Worm (Caenorhabditis elegans) whole organism, L2 larva: ENCODE measurements around the gene ribo-1.

ENCODE experiments used
- C34F6.9 ChIP-seq: fragments of 150-350 bp; optimal IDR thresholded peaks from 2 replicates; lab custom pipeline; 2014; ENCODE audit warnings: missing biosample characterization, missing genetic modification characterization
- F13H6.1 ChIP-seq: sonication (generic microtip); optimal IDR thresholded peaks from 2 replicates; lab custom pipeline; 2016; ENCODE audit warnings: missing genetic modification characterization, missing compliant biosample characterization
- R02D3.7 ChIP-seq: fragments of 150-350 bp; optimal IDR thresholded peaks from 2 replicates; lab custom pipeline; 2014; ENCODE audit warnings: missing biosample characterization, missing genetic modification characterization
- Y55F3AM.14 ChIP-seq: fragments of 200-800 bp; sonication (Bioruptor generic); optimal IDR thresholded peaks from 2 replicates; lab custom pipeline; 2018; ENCODE audit warnings: mild to moderate bottlenecking, missing genetic modification characterization, missing compliant biosample characterization
- alr-1 ChIP-seq: fragments of 150-350 bp; optimal IDR thresholded peaks from 2 replicates; lab custom pipeline; 2014; ENCODE audit warnings: missing biosample characterization, missing genetic modification characterization
- aly-2 ChIP-seq: fragments of 150-350 bp; optimal IDR thresholded peaks from 2 replicates; lab custom pipeline; 2014; ENCODE audit warnings: missing biosample characterization, missing genetic modification characterization
- ama-1 ChIP-seq: fragments of 150-350 bp; optimal IDR thresholded peaks from 2 replicates; lab custom pipeline; 2018; ENCODE audit warnings: inconsistent platforms
- blmp-1 ChIP-seq: sonication (generic microtip); optimal IDR thresholded peaks from 2 replicates; lab custom pipeline; 2017; ENCODE audit warnings: missing genetic modification characterization, mild to moderate bottlenecking, missing compliant biosample characterization, antibody characterized with exemption, moderate library complexity; ENCODE audit not compliant: insufficient read depth
- ceh-16 ChIP-seq: fragments of 150-350 bp; optimal IDR thresholded peaks from 2 replicates; lab custom pipeline; 2014; ENCODE audit warnings: missing biosample characterization, missing genetic modification characterization
- ceh-82 ChIP-seq: fragments of 150-350 bp; optimal IDR thresholded peaks from 2 replicates; lab custom pipeline; 2014; ENCODE audit warnings: missing biosample characterization, missing genetic modification characterization
- crh-2 ChIP-seq: sonication (generic microtip); optimal IDR thresholded peaks from 2 replicates; lab custom pipeline; 2017; ENCODE audit warnings: missing biosample characterization, missing genetic modification characterization
- dmd-4 ChIP-seq: sonication (generic microtip); optimal IDR thresholded peaks from 2 replicates; lab custom pipeline; 2017; ENCODE audit warnings: missing biosample characterization, missing genetic modification characterization
- elt-1 ChIP-seq: fragments of 150-350 bp; optimal IDR thresholded peaks from 2 replicates; lab custom pipeline; 2014; ENCODE audit warnings: missing biosample characterization, missing genetic modification characterization
- elt-3 ChIP-seq: sonication (generic microtip); optimal IDR thresholded peaks from 2 replicates; lab custom pipeline; 2017; ENCODE audit warnings: missing biosample characterization, missing genetic modification characterization
- fos-1 ChIP-seq: fragments of 150-350 bp; optimal IDR thresholded peaks from 2 replicates; lab custom pipeline; 2014; ENCODE audit warnings: missing biosample characterization, missing genetic modification characterization
- gmeb-1 ChIP-seq: fragments of 150-350 bp; optimal IDR thresholded peaks from 2 replicates; lab custom pipeline; 2014; ENCODE audit warnings: missing biosample characterization, missing genetic modification characterization
- lin-13 ChIP-seq: fragments of 150-350 bp; optimal IDR thresholded peaks from 2 replicates; lab custom pipeline; 2014; ENCODE audit warnings: missing biosample characterization, missing genetic modification reagents, missing genetic modification characterization
- lin-39 ChIP-seq: fragments of 150-350 bp; optimal IDR thresholded peaks from 2 replicates; lab custom pipeline; 2014; ENCODE audit warnings: missing biosample characterization, missing genetic modification reagents, missing genetic modification characterization
- lsy-2 ChIP-seq, 2 experiments: fragments of 150-350 bp in 1 of 2; sonication (generic microtip) in 1 of 2; optimal IDR thresholded peaks; 2 replicates each; lab custom pipeline; 2014 to 2017; ENCODE audit warnings: missing biosample characterization in 2 of 2, missing genetic modification characterization in 2 of 2
- mab-5 ChIP-seq: fragments of 150-350 bp; optimal IDR thresholded peaks from 2 replicates; lab custom pipeline; 2014; ENCODE audit warnings: missing biosample characterization, missing genetic modification characterization
- mbf-1 ChIP-seq: sonication (generic microtip); optimal IDR thresholded peaks from 2 replicates; lab custom pipeline; 2017; ENCODE audit warnings: missing biosample characterization, missing genetic modification characterization
- mdl-1 ChIP-seq, 2 experiments: fragments of 150-350 bp in 1 of 2; sonication (generic microtip) in 1 of 2; optimal IDR thresholded peaks; 2 replicates each; lab custom pipeline; 2017; ENCODE audit warnings: missing biosample characterization in 2 of 2, missing genetic modification characterization in 2 of 2
- nhr-10 ChIP-seq: sonication (generic microtip); optimal IDR thresholded peaks from 2 replicates; lab custom pipeline; 2017; ENCODE audit warnings: missing biosample characterization, missing genetic modification characterization
- nhr-11 ChIP-seq: fragments of 150-350 bp; optimal IDR thresholded peaks from 2 replicates; lab custom pipeline; 2014; ENCODE audit warnings: missing biosample characterization, missing genetic modification characterization
- nhr-129 ChIP-seq: fragments of 150-350 bp; optimal IDR thresholded peaks from 2 replicates; lab custom pipeline; 2014; ENCODE audit warnings: missing biosample characterization, missing genetic modification characterization
- nhr-21 ChIP-seq: fragments of 150-350 bp; optimal IDR thresholded peaks from 2 replicates; lab custom pipeline; 2014; ENCODE audit warnings: missing biosample characterization, missing genetic modification characterization
- nhr-23 ChIP-seq: fragments of 150-350 bp; optimal IDR thresholded peaks from 2 replicates; lab custom pipeline; 2014; ENCODE audit warnings: missing biosample characterization, missing genetic modification reagents, missing genetic modification characterization
- nhr-237 ChIP-seq: fragments of 150-350 bp; optimal IDR thresholded peaks from 2 replicates; lab custom pipeline; 2014; ENCODE audit warnings: missing biosample characterization, missing genetic modification characterization
- nhr-25 ChIP-seq: fragments of 150-350 bp; sonication (generic microtip); optimal IDR thresholded peaks from 3 replicates; lab custom pipeline; 2014; ENCODE audit warnings: missing biosample characterization, missing genetic modification characterization
- nhr-6 ChIP-seq: fragments of 150-350 bp; optimal IDR thresholded peaks from 2 replicates; lab custom pipeline; 2014; ENCODE audit warnings: missing biosample characterization, missing genetic modification characterization
- nhr-77 ChIP-seq: fragments of 150-350 bp; optimal IDR thresholded peaks from 2 replicates; lab custom pipeline; 2014; ENCODE audit warnings: missing biosample characterization, missing genetic modification characterization
- peb-1 ChIP-seq: fragments of 150-350 bp; optimal IDR thresholded peaks from 2 replicates; lab custom pipeline; 2014; ENCODE audit warnings: missing biosample characterization, missing genetic modification characterization
- skn-1 ChIP-seq: sonication (generic microtip); optimal IDR thresholded peaks from 2 replicates; lab custom pipeline; 2017; ENCODE audit warnings: missing biosample characterization, missing genetic modification characterization
- sma-3 ChIP-seq: sonication (generic microtip); optimal IDR thresholded peaks from 2 replicates; lab custom pipeline; 2016; ENCODE audit warnings: missing genetic modification reagents, missing genetic modification characterization, missing compliant biosample characterization
- sma-9 ChIP-seq, 2 experiments: fragments of 150-350 bp in 1 of 2; sonication (generic microtip) in 1 of 2; optimal IDR thresholded peaks; 2 replicates each; lab custom pipeline; 2014 to 2016; ENCODE audit warnings: missing genetic modification characterization in 2 of 2, mild to moderate bottlenecking in 1 of 2, missing biosample characterization in 1 of 2, missing compliant biosample characterization in 1 of 2, missing genetic modification reagents in 1 of 2, moderate library complexity in 1 of 2
- snpc-4 ChIP-seq: fragments of 150-350 bp; optimal IDR thresholded peaks from 2 replicates; lab custom pipeline; 2014; ENCODE audit warnings: missing biosample characterization, missing genetic modification characterization
- unc-55 ChIP-seq: fragments of 150-350 bp; sonication (generic microtip); optimal IDR thresholded peaks from 3 replicates; lab custom pipeline; 2014; ENCODE audit warnings: missing biosample characterization, missing genetic modification reagents, missing genetic modification characterization
- zag-1 ChIP-seq: fragments of 150-350 bp; optimal IDR thresholded peaks from 2 replicates; lab custom pipeline; 2014; ENCODE audit warnings: missing biosample characterization, missing genetic modification characterization
- ztf-1 ChIP-seq: fragments of 200-800 bp; sonication (Bioruptor generic); conservative IDR thresholded peaks from 2 replicates; pipeline ENCODE4 v1.3.6; 2022; ENCODE audit warnings: missing genetic modification characterization, missing compliant biosample characterization
- ztf-11 ChIP-seq: sonication (generic microtip); optimal IDR thresholded peaks from 2 replicates; lab custom pipeline; 2017; ENCODE audit warnings: missing biosample characterization, missing genetic modification characterization
- ztf-4 ChIP-seq: fragments of 150-350 bp; optimal IDR thresholded peaks from 2 replicates; lab custom pipeline; 2014; ENCODE audit warnings: missing biosample characterization, missing genetic modification characterization

Gene ribo-1

ce11 chrIV:6909863-6910733 lies at the start of gene ribo-1, which contains the start of gene rpn-1:
Gene ribo-1, plus strand, starts transcription at chrIV:6910683.
Gene rpn-1, minus strand, starts transcription at chrIV:6909913.
- TF ChIP-seq unc-55 (GFP tag; lab: Kevin White, UChicago) (peak; percentile 68), nhr-25 (peak; percentile 12), skn-1 (peak; percentile 99), snpc-4 (tag; lab: Kevin White, UChicago) (peak; percentile 5), lsy-2 (tag; optimal IDR thresholded peaks at IDR 0.05; lab: Kevin White, UChicago) (peak in 1 of 2 experiments; percentile 64), C34F6.9 (tag; lab: Kevin White, UChicago) (peak; percentile 74), nhr-10 (tag; lab: Kevin White, UChicago) (no peak), crh-2 (peak; percentile 84), zag-1 (tag; lab: Kevin White, UChicago) (no peak), nhr-129 (tag; lab: Kevin White, UChicago) (peak; percentile 50)

ce11 chrIV:6867791-6868190 lies 42.7 kb upstream of the ribo-1 start, which contains the start of gene srx-20:
Gene srx-20, plus strand, starts transcription at chrIV:6868091.
- no peak for TF ChIP-seq unc-55 (GFP tag; lab: Kevin White, UChicago)
- no peak for TF ChIP-seq ceh-16
- TF ChIP-seq crh-2: no peak
- TF ChIP-seq R02D3.7 (tag; lab: Kevin White, UChicago): no peak
- no peak for TF ChIP-seq sma-9 (GFP tag; optimal IDR thresholded peaks at IDR 0.05; lab: Kevin White, UChicago)
- no peak for TF ChIP-seq sma-9 (tag; optimal IDR thresholded peaks at IDR 0.05; lab: Kevin White, UChicago)
- TF ChIP-seq dmd-4 (tag; lab: Kevin White, UChicago): no peak
- TF ChIP-seq nhr-11 (tag; lab: Kevin White, UChicago): no peak
- no peak for TF ChIP-seq elt-3 (tag; lab: Kevin White, UChicago)
- TF ChIP-seq, all 48 proteins: peak for 0

ce11 chrIV:6872958-6873357 lies 37.5 kb upstream of the ribo-1 start, which contains the start of gene srx-19:
Gene srx-19, plus strand, starts transcription at chrIV:6873258.
- TF ChIP-seq nhr-237 (no peak), unc-55 (GFP tag; lab: Kevin White, UChicago) (no peak), nhr-25 (no peak), nhr-21 (tag; lab: Kevin White, UChicago) (no peak), snpc-4 (tag; lab: Kevin White, UChicago) (no peak), R02D3.7 (tag; lab: Kevin White, UChicago) (no peak), ama-1 (lab: Kevin White, UChicago) (no peak), alr-1 (tag; lab: Kevin White, UChicago) (no peak)

ce11 chrIV:6878912-6879554 lies 31.4 kb upstream of the ribo-1 start:
- TF ChIP-seq ztf-11: no peak
- TF ChIP-seq gmeb-1: no peak
- no peak for TF ChIP-seq dmd-4 (tag; lab: Kevin White, UChicago)
- no peak for TF ChIP-seq mbf-1 (tag; lab: Kevin White, UChicago)
- no peak for TF ChIP-seq skn-1
- TF ChIP-seq nhr-21 (tag; lab: Kevin White, UChicago): peak; percentile 49
- TF ChIP-seq ama-1 (lab: Kevin White, UChicago): no peak
- no peak for TF ChIP-seq lin-39 (tag; lab: Kevin White, UChicago)
- TF ChIP-seq crh-2: peak; percentile 61
- peak in 1 of 2 experiments; percentile 79 for TF ChIP-seq lsy-2 (tag; optimal IDR thresholded peaks at IDR 0.05; lab: Kevin White, UChicago)
- TF ChIP-seq ztf-4 (tag; lab: Kevin White, UChicago): no peak
- TF ChIP-seq lin-13 (GFP tag; lab: Kevin White, UChicago): peak; percentile 17
- peak; percentile 83 for TF ChIP-seq unc-55 (GFP tag; lab: Kevin White, UChicago)
- no peak for TF ChIP-seq elt-1 (tag; lab: Kevin White, UChicago)
- TF ChIP-seq nhr-77: no peak
- no peak for TF ChIP-seq elt-3 (tag; lab: Kevin White, UChicago)
- no peak for TF ChIP-seq nhr-25
- no peak for TF ChIP-seq aly-2 (tag; lab: Kevin White, UChicago)
- no peak for TF ChIP-seq blmp-1
- TF ChIP-seq alr-1 (tag; lab: Kevin White, UChicago): no peak
- no peak for TF ChIP-seq nhr-237
- TF ChIP-seq nhr-6 (tag; lab: Kevin White, UChicago): peak; percentile 13
- TF ChIP-seq ceh-82 (tag; lab: Kevin White, UChicago): no peak
- peak in 1 of 2 experiments; percentile 20 for TF ChIP-seq mdl-1 (tag; optimal IDR thresholded peaks at IDR 0.05; lab: Kevin White, UChicago)
- TF ChIP-seq C34F6.9 (tag; lab: Kevin White, UChicago): peak; percentile 75
- TF ChIP-seq ztf-1: no peak
- TF ChIP-seq nhr-23 (tag; lab: Kevin White, UChicago): no peak
- no peak for TF ChIP-seq peb-1 (tag; lab: Kevin White, UChicago)
- TF ChIP-seq fos-1: peak; percentile 18
- no peak for TF ChIP-seq ceh-16
- TF ChIP-seq Y55F3AM.14 (GFP tag; lab: Kevin White, UChicago): no peak
- TF ChIP-seq sma-3 (GFP tag; lab: Kevin White, UChicago): no peak
- TF ChIP-seq F13H6.1 (tag; lab: Kevin White, UChicago): peak; percentile 78
- TF ChIP-seq zag-1 (tag; lab: Kevin White, UChicago): peak; percentile 35
- no peak for TF ChIP-seq mab-5 (tag; lab: Kevin White, UChicago)
